Worm (Caenorhabditis elegans): ENCODE data around the gene fbxa-144.

DNA sequence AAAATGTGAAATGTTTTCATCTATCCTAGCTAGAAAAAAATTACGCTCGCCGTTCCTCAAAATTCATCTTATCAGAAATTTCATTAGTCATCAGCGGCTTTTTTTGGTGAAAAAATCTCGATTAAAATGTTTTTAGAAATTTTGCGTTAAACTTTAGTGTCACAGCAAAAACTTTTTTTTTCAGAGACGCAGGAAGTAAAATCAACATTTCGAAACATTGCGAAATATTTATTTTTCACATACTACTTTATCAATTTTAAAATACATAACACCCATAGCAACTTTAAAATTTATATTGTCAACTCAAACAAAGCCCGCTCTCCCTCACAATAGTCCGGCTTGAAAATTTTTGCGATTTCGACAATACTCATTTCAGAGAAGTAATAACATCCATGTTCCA is 390 bp downstream of the fbxa-144 start:
- TF ChIP-seq dao-5 (tag; optimal IDR thresholded peaks at IDR 0.05): no peak
- no peak for TF ChIP-seq W03F9.2 (tag; optimal IDR thresholded peaks at IDR 0.05)
- TF ChIP-seq him-1 (tag; optimal IDR thresholded peaks at IDR 0.05): no peak

Data from whole organism, L4/young adult.